Fruit fly (Drosophila melanogaster): ENCODE data around the gene Cpr65Ea.
A peak's percentile ranks its signal among the peaks of the same experiment; 100 is the strongest.

Cpr65Ea gene

DNA sequence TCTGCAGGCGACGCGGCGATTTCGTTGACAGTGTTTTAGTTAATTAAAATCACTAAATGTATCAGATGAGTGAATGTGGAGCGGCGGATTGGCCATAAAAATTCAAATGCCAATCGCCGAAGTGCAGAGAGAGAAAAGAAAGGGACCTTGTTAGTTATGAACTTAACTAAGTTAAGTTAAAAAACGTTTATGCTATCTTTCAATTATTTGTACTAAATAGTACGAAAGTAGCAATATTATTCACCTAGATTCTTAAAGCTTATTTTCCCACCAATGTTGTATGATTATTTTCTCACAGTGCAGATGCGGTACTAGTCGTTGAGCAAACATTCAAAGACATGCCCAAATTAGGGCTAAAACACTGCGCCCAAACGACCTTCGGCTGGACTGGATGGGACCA is 4.4 kb upstream of the Cpr65Ea start:
- no peak for TF ChIP-seq brk (GFP tag; optimal IDR thresholded peaks at IDR 0.05)
- no peak for TF ChIP-seq N (GFP tag; optimal IDR thresholded peaks at IDR 0.05)
- TF ChIP-seq tai (GFP tag; optimal IDR thresholded peaks at IDR 0.05), result no peak
- no peak for TF ChIP-seq pan (optimal IDR thresholded peaks at IDR 0.05)
- no peak for TF ChIP-seq dsf (GFP tag; optimal IDR thresholded peaks at IDR 0.05; ENCODE audit: borderline replicate concordance)
- TF ChIP-seq Sp1 (GFP tag; optimal IDR thresholded peaks at IDR 0.05), result no peak
- no peak for TF ChIP-seq sage (GFP tag; optimal IDR thresholded peaks at IDR 0.05)
- no peak for TF ChIP-seq GATAd (GFP tag; optimal IDR thresholded peaks at IDR 0.05)
- TF ChIP-seq psq (GFP tag; optimal IDR thresholded peaks at IDR 0.05), result no peak
- no peak for TF ChIP-seq Dif (GFP tag; optimal IDR thresholded peaks at IDR 0.05; ENCODE audit: partially characterized antibody)
- TF ChIP-seq Hnf4 (GFP tag; optimal IDR thresholded peaks at IDR 0.05), result no peak
- no peak for TF ChIP-seq Abd-B (GFP tag; optimal IDR thresholded peaks at IDR 0.05)
- no peak for TF ChIP-seq woc (GFP tag; optimal IDR thresholded peaks at IDR 0.05)
- TF ChIP-seq fru (GFP tag; optimal IDR thresholded peaks at IDR 0.05), result peak; percentile 2
- peak; percentile 5 for TF ChIP-seq HLH106 (tag; optimal IDR thresholded peaks at IDR 0.05)
- TF ChIP-seq dmrt93B (GFP tag; optimal IDR thresholded peaks at IDR 0.05), result no peak
- no peak for TF ChIP-seq Mio (GFP tag; optimal IDR thresholded peaks at IDR 0.05)
- TF ChIP-seq br (GFP tag; optimal IDR thresholded peaks at IDR 0.05), result no peak
- no peak for TF ChIP-seq Rel (GFP tag; optimal IDR thresholded peaks at IDR 0.05)
- no peak for TF ChIP-seq Rel (tag; optimal IDR thresholded peaks at IDR 0.05)
- peak; percentile 36 for TF ChIP-seq h (GFP tag; optimal IDR thresholded peaks at IDR 0.05)
- TF ChIP-seq lola (GFP tag; optimal IDR thresholded peaks at IDR 0.05), result no peak
- TF ChIP-seq CG32264 (GFP tag; optimal IDR thresholded peaks at IDR 0.05), result no peak
- TF ChIP-seq OdsH (GFP tag; optimal IDR thresholded peaks at IDR 0.05), result no peak
- no peak for TF ChIP-seq rgr (GFP tag; optimal IDR thresholded peaks at IDR 0.05)
- TF ChIP-seq Dfd (GFP tag; optimal IDR thresholded peaks at IDR 0.05), result no peak

DNA sequence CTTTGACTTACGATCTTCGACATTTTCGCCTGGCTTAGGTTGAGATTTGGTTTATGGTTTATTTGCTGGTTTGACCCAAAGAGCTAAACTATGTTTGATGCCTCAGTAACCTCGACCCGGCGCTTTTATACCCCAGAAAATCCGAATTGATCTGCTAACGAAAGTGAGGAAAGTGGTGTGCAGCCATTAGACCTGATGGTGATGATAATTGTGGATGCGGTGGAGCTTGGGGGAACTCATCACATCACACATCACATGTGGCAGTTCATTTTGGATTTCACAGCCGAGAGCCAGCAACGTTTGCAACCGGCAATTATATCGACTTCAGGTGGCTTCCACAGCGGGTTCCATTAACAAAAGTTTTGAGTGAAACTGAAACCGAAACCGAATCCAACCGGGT is 2.3 kb upstream of the Cpr65Ea start, which contains the start of gene Cpr65Eb:
Gene Cpr65Eb, minus strand, starts transcription at position 101 of the 400 bp plus-strand sequence.
- TF ChIP-seq ey (GFP tag; optimal IDR thresholded peaks at IDR 0.05) (no peak), Myc (optimal IDR thresholded peaks at IDR 0.05) (no peak), br (GFP tag; optimal IDR thresholded peaks at IDR 0.05) (no peak), Rel (GFP tag; optimal IDR thresholded peaks at IDR 0.05) (no peak), Rel (tag; optimal IDR thresholded peaks at IDR 0.05) (no peak), Abd-B (GFP tag; optimal IDR thresholded peaks at IDR 0.05) (no peak)

DNA sequence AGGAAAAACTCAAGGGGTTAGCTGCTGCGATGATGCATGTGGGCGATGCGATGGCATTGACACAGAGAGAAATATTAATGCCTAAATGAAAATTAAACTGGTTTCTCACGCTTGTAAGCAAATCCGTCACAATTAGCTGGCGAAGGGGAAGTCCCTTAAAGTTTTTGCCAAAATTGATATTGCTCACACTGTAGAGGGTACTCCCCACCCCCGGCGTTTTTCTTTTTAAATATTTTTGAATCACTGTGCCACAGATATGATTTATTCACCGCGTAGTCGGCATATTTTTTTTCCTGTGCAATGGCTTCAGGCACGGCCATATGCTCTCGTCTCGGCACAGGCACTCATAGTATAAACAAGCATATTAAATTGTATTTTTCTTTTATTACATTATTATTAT is 939 bp upstream of the Cpr65Ea start:
- TF ChIP-seq GATAd (GFP tag; optimal IDR thresholded peaks at IDR 0.05) (no peak), br (GFP tag; optimal IDR thresholded peaks at IDR 0.05) (no peak), dsf (GFP tag; optimal IDR thresholded peaks at IDR 0.05; ENCODE audit: borderline replicate concordance) (no peak), Dif (GFP tag; optimal IDR thresholded peaks at IDR 0.05; ENCODE audit: partially characterized antibody) (no peak), dmrt93B (GFP tag; optimal IDR thresholded peaks at IDR 0.05) (no peak), rgr (GFP tag; optimal IDR thresholded peaks at IDR 0.05) (no peak), ey (GFP tag; optimal IDR thresholded peaks at IDR 0.05) (no peak), pan (optimal IDR thresholded peaks at IDR 0.05) (no peak), CrebA (GFP tag; optimal IDR thresholded peaks at IDR 0.05; ENCODE audit: borderline replicate concordance) (no peak), Vsx2 (GFP tag; optimal IDR thresholded peaks at IDR 0.05; ENCODE audit: partially characterized antibody) (no peak), dl (GFP tag; optimal IDR thresholded peaks at IDR 0.05; ENCODE audit: insufficient read depth in 1 of 2, partially characterized antibody in 2 of 2) (no peak), fru (GFP tag; optimal IDR thresholded peaks at IDR 0.05) (no peak), foxo (GFP tag; optimal IDR thresholded peaks at IDR 0.05) (no peak), Hnf4 (GFP tag; optimal IDR thresholded peaks at IDR 0.05) (no peak), N (GFP tag; optimal IDR thresholded peaks at IDR 0.05) (no peak)

DNA sequence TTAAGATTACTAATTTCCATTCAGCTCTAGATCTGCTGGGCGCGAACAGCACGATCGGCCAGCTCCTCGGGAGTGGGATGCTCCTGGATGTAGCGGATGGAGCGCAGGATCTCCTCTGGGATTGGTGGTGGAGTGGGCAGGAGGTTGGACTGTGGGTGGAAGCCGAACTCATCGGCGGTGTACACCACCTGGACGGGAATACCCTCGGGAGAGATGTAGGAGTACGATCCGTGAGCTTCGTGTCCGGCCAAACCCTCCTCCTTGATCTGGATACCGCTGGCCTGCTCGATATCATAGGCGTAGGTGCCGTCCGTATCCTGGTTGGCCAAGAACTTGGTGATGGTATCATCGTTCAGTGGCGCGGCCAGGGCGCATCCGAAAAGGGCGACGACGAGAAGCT is 315 bp downstream of the Cpr65Ea start:
- TF ChIP-seq pan (optimal IDR thresholded peaks at IDR 0.05) (no peak), CG32264 (GFP tag; optimal IDR thresholded peaks at IDR 0.05) (no peak), Rel (GFP tag; optimal IDR thresholded peaks at IDR 0.05) (no peak), Rel (tag; optimal IDR thresholded peaks at IDR 0.05) (no peak), brk (GFP tag; optimal IDR thresholded peaks at IDR 0.05) (no peak), Mio (GFP tag; optimal IDR thresholded peaks at IDR 0.05) (no peak)

DNA sequence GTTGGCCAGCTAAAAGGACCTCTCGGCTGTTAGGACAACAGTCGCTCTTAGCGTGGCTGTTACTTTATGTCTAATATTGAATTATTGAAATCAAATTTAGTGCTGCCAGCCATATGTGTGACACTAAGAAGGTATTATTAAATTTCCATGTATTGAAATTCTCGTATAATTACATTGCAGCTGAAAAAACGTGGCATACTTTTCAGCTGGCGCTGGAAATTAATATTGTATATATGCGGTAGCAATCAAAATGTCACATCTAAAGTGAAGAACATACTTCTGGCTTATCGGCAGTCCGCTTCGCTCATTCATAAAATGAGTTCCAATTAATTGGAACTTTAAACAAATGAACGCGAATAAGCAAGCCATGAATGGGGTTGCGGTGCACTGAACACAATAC is 4.2 kb downstream of the Cpr65Ea start:
- TF ChIP-seq rgr (GFP tag; optimal IDR thresholded peaks at IDR 0.05) (no peak), br (GFP tag; optimal IDR thresholded peaks at IDR 0.05) (no peak), brk (GFP tag; optimal IDR thresholded peaks at IDR 0.05) (no peak), foxo (GFP tag; optimal IDR thresholded peaks at IDR 0.05) (no peak), lola (GFP tag; optimal IDR thresholded peaks at IDR 0.05) (no peak)

Measured in whole organism, wandering third instar larva.